Worm (Caenorhabditis elegans): ENCODE results near the gene F11D5.7.

The F11D5.7 gene

ce11 chrX:3339882-3340281 lies 35.7 kb downstream of the F11D5.7 start:
- TF ChIP-seq tab-1 (GFP tag; IDR thresholded peaks at IDR 0.05) (no peak), med-1 (GFP tag; optimal IDR thresholded peaks at IDR 0.05; ENCODE audit: insufficient read depth) (no peak), ref-1 (GFP tag; conservative IDR thresholded peaks at IDR 0.05) (no peak), flt-1 (GFP tag; IDR thresholded peaks at IDR 0.05) (no peak), ztf-29 (GFP tag; IDR thresholded peaks at IDR 0.05) (no peak), klf-2 (GFP tag; conservative IDR thresholded peaks at IDR 0.05) (no peak), T22C8.4 (GFP tag; IDR thresholded peaks at IDR 0.05) (no peak), cog-1 (tag; optimal IDR thresholded peaks at IDR 0.05) (no peak), ztf-23 (GFP tag; IDR thresholded peaks at IDR 0.05) (no peak)

DNA sequence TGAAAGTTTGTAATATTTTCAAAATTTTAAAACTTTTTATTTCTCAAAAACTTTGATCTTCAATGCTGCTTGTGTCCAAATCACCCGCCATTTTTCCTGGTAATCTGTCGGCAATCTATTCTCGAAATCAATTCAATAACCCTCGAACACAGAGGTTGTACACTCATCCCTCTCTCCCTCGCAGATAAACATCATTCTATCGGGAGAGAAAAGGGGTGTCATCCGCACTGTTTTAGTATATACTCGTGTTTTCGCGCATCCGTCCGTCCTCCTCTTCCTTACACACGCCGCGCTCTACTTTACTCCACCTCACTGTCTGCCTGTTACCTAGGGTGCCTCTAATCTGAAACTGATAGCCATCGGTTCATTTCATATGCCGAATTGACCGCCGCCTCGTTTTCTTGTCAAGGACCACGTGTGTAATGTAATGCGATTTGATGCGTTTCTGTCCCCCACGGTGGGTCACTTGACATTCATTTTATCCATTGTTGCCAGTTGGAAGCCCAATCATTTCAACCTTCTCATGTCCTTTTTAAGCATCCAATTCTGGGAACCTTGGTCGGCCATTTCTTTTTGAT lies 39.5 kb downstream of the F11D5.7 start:
- TF ChIP-seq ref-1 (GFP tag; conservative IDR thresholded peaks at IDR 0.05) (no peak), T22C8.4 (GFP tag; IDR thresholded peaks at IDR 0.05) (no peak), tab-1 (GFP tag; IDR thresholded peaks at IDR 0.05) (no peak), ztf-29 (GFP tag; IDR thresholded peaks at IDR 0.05) (no peak), ztf-23 (GFP tag; IDR thresholded peaks at IDR 0.05) (no peak), klf-2 (GFP tag; conservative IDR thresholded peaks at IDR 0.05) (no peak), cog-1 (tag; optimal IDR thresholded peaks at IDR 0.05) (no peak)

DNA sequence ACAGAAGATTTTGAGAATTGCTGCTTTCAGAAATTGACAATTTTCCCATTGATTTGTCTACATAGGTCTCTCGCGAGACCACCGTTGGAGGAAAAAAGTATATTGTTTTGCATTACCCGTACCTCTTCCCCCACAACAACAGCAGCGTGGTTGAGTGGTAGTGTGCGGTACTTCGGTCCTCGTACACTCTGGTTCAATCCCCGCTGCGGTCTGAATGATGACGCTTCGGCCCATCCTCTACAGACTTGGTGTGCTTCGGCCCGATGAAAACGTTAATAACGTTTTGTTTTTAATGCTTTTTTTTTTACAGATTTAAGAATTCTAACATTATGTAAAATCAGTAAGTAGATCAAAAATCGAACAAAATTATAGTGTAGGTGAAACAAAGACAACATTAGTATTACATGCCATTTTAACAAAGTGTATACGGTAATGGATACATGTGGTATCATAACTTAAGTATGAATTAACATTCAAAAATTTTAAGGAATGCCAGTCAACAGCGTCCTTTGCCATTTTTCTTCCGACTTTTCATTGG lies 43.8 kb downstream of the F11D5.7 start, which contains the start of gene ZK816.3:
ZK816.3 (plus strand) TSS at position 488 of the 538 bp plus-strand sequence.
- TF ChIP-seq med-1 (GFP tag; optimal IDR thresholded peaks at IDR 0.05; ENCODE audit: insufficient read depth) (peak; percentile 9), ztf-23 (GFP tag; IDR thresholded peaks at IDR 0.05) (peak; percentile 84), cog-1 (tag; optimal IDR thresholded peaks at IDR 0.05) (peak; percentile 20), flt-1 (GFP tag; IDR thresholded peaks at IDR 0.05) (peak; percentile 93), ztf-29 (GFP tag; IDR thresholded peaks at IDR 0.05) (peak; percentile 88), klf-2 (GFP tag; conservative IDR thresholded peaks at IDR 0.05) (0 out of 2 replicates have a peak, but pooled peaks have one; percentile 43), T22C8.4 (GFP tag; IDR thresholded peaks at IDR 0.05) (peak; percentile 83), tab-1 (GFP tag; IDR thresholded peaks at IDR 0.05) (peak; percentile 91), ref-1 (GFP tag; conservative IDR thresholded peaks at IDR 0.05) (peak; percentile 78)

DNA sequence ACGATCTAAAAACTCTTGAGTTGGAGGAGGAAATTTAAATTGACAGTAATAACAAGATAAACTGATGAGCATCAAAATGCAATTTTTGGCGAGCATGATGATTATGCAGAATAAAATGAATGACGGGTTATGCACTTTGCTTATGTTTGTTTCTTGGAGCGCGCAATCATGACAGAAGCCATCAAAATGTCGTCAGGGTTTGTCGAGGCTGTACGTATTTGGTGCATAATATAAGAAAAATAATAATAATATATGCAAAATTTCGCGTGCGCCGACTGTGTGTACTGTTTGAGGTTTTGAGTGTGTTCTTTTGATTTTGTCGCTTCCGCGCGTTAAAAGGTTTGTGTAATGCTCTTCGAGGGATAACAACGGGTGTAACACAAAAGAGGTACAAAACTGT lies 46.1 kb downstream of the F11D5.7 start, which contains the start of gene nspg-4:
nspg-4 (minus strand) TSS at position 101 of the 400 bp plus-strand sequence.
- TF ChIP-seq ref-1 (GFP tag; conservative IDR thresholded peaks at IDR 0.05), result no peak
- no peak for TF ChIP-seq ztf-23 (GFP tag; IDR thresholded peaks at IDR 0.05)
- no peak for TF ChIP-seq tab-1 (GFP tag; IDR thresholded peaks at IDR 0.05)
- no peak for TF ChIP-seq flt-1 (GFP tag; IDR thresholded peaks at IDR 0.05)
- no peak for TF ChIP-seq med-1 (GFP tag; optimal IDR thresholded peaks at IDR 0.05; ENCODE audit: insufficient read depth)
- TF ChIP-seq klf-2 (GFP tag; conservative IDR thresholded peaks at IDR 0.05), result no peak

DNA sequence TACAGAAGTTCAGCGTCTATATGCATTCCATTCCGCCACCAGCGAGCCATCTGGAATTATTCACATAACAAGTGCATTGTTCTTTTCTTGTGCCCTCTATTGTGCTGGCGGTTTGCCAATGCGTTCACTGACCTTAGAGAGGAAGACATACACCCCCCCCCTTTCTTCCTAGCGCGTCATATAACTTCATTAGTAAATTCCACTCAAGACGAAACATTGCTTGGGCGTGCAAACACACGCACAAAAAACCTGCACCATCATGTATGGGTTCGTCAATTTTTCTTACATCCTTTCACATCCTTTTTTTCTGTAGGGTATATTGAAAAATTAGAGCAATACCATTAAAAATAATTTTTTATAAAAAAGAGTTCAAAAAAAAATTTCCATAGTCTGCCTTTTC lies 47.4 kb downstream of the F11D5.7 start, which contains the start of gene ZK816.1:
ZK816.1 (plus strand) TSS at position 187 of the 400 bp plus-strand sequence.
- TF ChIP-seq ztf-23 (GFP tag; IDR thresholded peaks at IDR 0.05), result no peak
- no peak for TF ChIP-seq ztf-29 (GFP tag; IDR thresholded peaks at IDR 0.05)
- no peak for TF ChIP-seq cog-1 (tag; optimal IDR thresholded peaks at IDR 0.05)
- no peak for TF ChIP-seq T22C8.4 (GFP tag; IDR thresholded peaks at IDR 0.05)
- TF ChIP-seq med-1 (GFP tag; optimal IDR thresholded peaks at IDR 0.05; ENCODE audit: insufficient read depth), result no peak
- no peak for TF ChIP-seq tab-1 (GFP tag; IDR thresholded peaks at IDR 0.05)
- no peak for TF ChIP-seq flt-1 (GFP tag; IDR thresholded peaks at IDR 0.05)
- TF ChIP-seq klf-2 (GFP tag; conservative IDR thresholded peaks at IDR 0.05), result no peak
- TF ChIP-seq ref-1 (GFP tag; conservative IDR thresholded peaks at IDR 0.05), result no peak
